Worm (Caenorhabditis elegans): Measurements from ENCODE around the gene F28A12.3.

ce11 chrV:8632788-8633187 is 8.4 kb downstream of the F28A12.3 start:
- TF ChIP-seq ref-1 (GFP tag; conservative IDR thresholded peaks at IDR 0.05) = no peak
- TF ChIP-seq T22C8.4 (GFP tag; IDR thresholded peaks at IDR 0.05) = no peak
- TF ChIP-seq cog-1 (tag; optimal IDR thresholded peaks at IDR 0.05) = no peak
